Worm (Caenorhabditis elegans): ENCODE data around the gene ztf-1.

ztf-1 gene

DNA sequence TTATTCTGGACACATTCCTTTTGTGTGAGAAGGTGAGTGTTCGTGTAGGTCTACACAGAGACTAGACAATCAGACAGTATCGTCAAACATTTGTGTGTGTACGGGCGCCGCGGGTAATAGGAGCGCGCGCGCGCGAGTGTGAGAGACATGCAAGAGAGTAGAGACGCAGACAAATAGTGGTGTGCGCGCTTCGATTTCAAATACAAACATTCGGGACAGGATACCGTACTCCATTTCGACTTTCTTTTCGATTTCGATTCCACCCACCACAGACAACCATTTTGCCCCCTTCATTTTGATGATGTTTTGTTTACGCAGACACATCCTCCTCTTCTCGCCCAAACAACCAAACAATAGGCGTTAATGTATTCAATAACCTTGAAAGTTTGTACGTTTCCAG is 2.6 kb upstream of the ztf-1 start (continued):
- no peak for TF ChIP-seq unc-62 (GFP tag; optimal IDR thresholded peaks at IDR 0.05)
- TF ChIP-seq efl-1 (optimal IDR thresholded peaks at IDR 0.05): peak; percentile 51 to 64
- peak in 1 of 2 experiments; percentile 3 for TF ChIP-seq efl-1 (GFP tag; optimal IDR thresholded peaks at IDR 0.05 in 1 of 2)
- peak; percentile 87 for TF ChIP-seq nhr-20 (tag; optimal IDR thresholded peaks at IDR 0.05)
- TF ChIP-seq hpl-2 (GFP tag; optimal IDR thresholded peaks at IDR 0.05): no peak
- TF ChIP-seq vab-15 (tag; optimal IDR thresholded peaks at IDR 0.05): no peak
- TF ChIP-seq swsn-7 (tag; optimal IDR thresholded peaks at IDR 0.05): peak; percentile 71
- no peak for TF ChIP-seq unc-98 (GFP tag; IDR thresholded peaks at IDR 0.05)
- peak; percentile 62 to 78 for TF ChIP-seq lin-35 (GFP tag; optimal IDR thresholded peaks at IDR 0.05)
- no peak for TF ChIP-seq dsc-1 (tag; optimal IDR thresholded peaks at IDR 0.05)
- no peak for TF ChIP-seq fkh-10 (GFP tag; optimal IDR thresholded peaks at IDR 0.05)
- peak; percentile 95 for TF ChIP-seq lin-14 (GFP tag; optimal IDR thresholded peaks at IDR 0.05)
- TF ChIP-seq fos-1 (tag; optimal IDR thresholded peaks at IDR 0.05): peak; percentile 38

DNA sequence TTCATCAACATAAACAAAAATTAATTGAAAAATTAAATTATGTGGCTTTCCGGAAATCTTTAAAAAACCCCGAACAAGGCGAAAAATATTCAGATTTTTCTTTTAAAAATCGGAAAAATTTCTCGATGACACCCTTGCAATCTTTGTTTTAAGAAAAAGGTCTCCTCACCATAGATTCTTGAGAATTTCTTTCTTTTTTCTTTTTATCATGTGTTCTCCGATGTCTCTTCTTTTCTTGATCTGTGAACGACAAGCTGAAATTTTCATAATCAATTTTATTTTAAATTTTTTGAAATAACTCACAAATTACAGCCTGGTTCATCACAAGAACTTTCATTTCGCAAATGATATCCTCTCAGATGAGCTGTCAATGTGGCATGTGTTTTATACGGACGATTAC is 916 bp downstream of the ztf-1 start, which contains the start of the genes zfp-1 and F54F2.14:
TSS of gene zfp-1 (plus strand) at position 301 of the 400 bp plus-strand sequence.
TSS of gene F54F2.14 (plus strand) at position 312 of the 400 bp plus-strand sequence.
- TF ChIP-seq C16A3.4 (tag; optimal IDR thresholded peaks at IDR 0.05) (no peak), pax-3 (tag; optimal IDR thresholded peaks at IDR 0.05) (no peak), C04F5.9 (tag; optimal IDR thresholded peaks at IDR 0.05) (no peak), mab-9 (GFP tag; IDR thresholded peaks at IDR 0.05) (no peak), efl-3 (GFP tag; optimal IDR thresholded peaks at IDR 0.05) (no peak), nhr-71 (tag; optimal IDR thresholded peaks at IDR 0.05) (no peak), lin-13 (GFP tag; optimal IDR thresholded peaks at IDR 0.05) (no peak), hlh-17 (GFP tag; optimal IDR thresholded peaks at IDR 0.05; ENCODE audit: borderline replicate concordance) (no peak), mdl-1 (tag; optimal IDR thresholded peaks at IDR 0.05) (no peak), dsc-1 (tag; optimal IDR thresholded peaks at IDR 0.05) (no peak), jun-1 (tag; optimal IDR thresholded peaks at IDR 0.05) (no peak), lin-15B (tag; optimal IDR thresholded peaks at IDR 0.05) (no peak), elt-3 (tag; optimal IDR thresholded peaks at IDR 0.05) (no peak), lir-3 (tag; optimal IDR thresholded peaks at IDR 0.05; ENCODE audit: poor library complexity) (no peak), sup-37 (GFP tag; optimal IDR thresholded peaks at IDR 0.05) (no peak), nhr-76 (tag; optimal IDR thresholded peaks at IDR 0.05) (no peak)

DNA sequence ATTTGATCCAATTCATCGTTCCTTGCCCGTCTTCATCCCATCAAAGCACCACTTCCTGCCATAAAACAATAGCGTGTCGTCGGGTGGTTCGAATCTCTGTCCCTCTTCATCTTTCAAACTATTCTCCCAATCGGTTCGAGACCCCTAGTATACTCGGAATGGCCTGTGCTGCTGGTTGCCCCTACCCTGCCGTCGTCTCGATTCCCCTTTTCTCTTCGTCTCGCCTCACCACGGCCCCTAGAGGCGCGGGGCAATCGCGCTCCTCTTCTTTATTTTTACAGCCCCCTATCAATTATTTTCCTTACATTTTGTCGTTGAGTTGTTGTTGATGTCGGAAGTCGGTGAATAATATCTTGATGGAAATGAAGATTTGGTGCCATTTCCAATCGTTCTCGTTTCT is 3.5 kb downstream of the ztf-1 start:
- TF ChIP-seq nhr-90 (tag; optimal IDR thresholded peaks at IDR 0.05; ENCODE audit: poor library complexity): no peak
- no peak for TF ChIP-seq alr-1 (tag; optimal IDR thresholded peaks at IDR 0.05; ENCODE audit: borderline replicate concordance)
- no peak for TF ChIP-seq Y116A8C.19 (tag; optimal IDR thresholded peaks at IDR 0.05; ENCODE audit: borderline replicate concordance)
- peak; percentile 45 for TF ChIP-seq lin-14 (GFP tag; optimal IDR thresholded peaks at IDR 0.05)
- no peak for TF ChIP-seq zip-4 (GFP tag; optimal IDR thresholded peaks at IDR 0.05)
- TF ChIP-seq jun-1 (tag; optimal IDR thresholded peaks at IDR 0.05): no peak
- TF ChIP-seq nhr-19 (GFP tag; conservative IDR thresholded peaks at IDR 0.05): no peak
- no peak for TF ChIP-seq nhr-84 (tag; optimal IDR thresholded peaks at IDR 0.05)
- TF ChIP-seq rnt-1 (tag; optimal IDR thresholded peaks at IDR 0.05): peak; percentile 21
- TF ChIP-seq aha-1 (tag; optimal IDR thresholded peaks at IDR 0.05): no peak
- TF ChIP-seq nhr-77 (tag; optimal IDR thresholded peaks at IDR 0.05): no peak
- TF ChIP-seq fkh-4 (tag; optimal IDR thresholded peaks at IDR 0.05; ENCODE audit: borderline replicate concordance): no peak
- TF ChIP-seq nhr-28 (tag; optimal IDR thresholded peaks at IDR 0.05): no peak
- peak; percentile 7 for TF ChIP-seq dsc-1 (tag; optimal IDR thresholded peaks at IDR 0.05)
- TF ChIP-seq efl-1 (optimal IDR thresholded peaks at IDR 0.05): no peak
- peak in 1 of 2 experiments; percentile 67 for TF ChIP-seq efl-1 (GFP tag; optimal IDR thresholded peaks at IDR 0.05 in 1 of 2)
